Fruit fly (Drosophila melanogaster) Kc167 (cell line): Measurements from ENCODE around the gene parvin.

Source experiments
- Myc ChIP-seq: fragments of >200 bp; optimal IDR thresholded peaks from 2 replicates; lab custom pipeline; 2017; ENCODE audit warnings: missing external identifiers
- h ChIP-seq: fragments of >200 bp; optimal IDR thresholded peaks from 3 replicates; lab custom pipeline; 2018; ENCODE audit warnings: missing external identifiers
- insv ChIP-seq: fragments of >200 bp; optimal IDR thresholded peaks from 3 replicates; lab custom pipeline; 2018; ENCODE audit warnings: missing external identifiers
- psq ChIP-seq: fragments of >200 bp; optimal IDR thresholded peaks from 2 replicates; lab custom pipeline; 2017; ENCODE audit warnings: missing external identifiers
- ttk ChIP-seq: sonication (Bioruptor generic); optimal IDR thresholded peaks from 2 replicates; lab custom pipeline; 2017; ENCODE audit warnings: missing external identifiers

DNA sequence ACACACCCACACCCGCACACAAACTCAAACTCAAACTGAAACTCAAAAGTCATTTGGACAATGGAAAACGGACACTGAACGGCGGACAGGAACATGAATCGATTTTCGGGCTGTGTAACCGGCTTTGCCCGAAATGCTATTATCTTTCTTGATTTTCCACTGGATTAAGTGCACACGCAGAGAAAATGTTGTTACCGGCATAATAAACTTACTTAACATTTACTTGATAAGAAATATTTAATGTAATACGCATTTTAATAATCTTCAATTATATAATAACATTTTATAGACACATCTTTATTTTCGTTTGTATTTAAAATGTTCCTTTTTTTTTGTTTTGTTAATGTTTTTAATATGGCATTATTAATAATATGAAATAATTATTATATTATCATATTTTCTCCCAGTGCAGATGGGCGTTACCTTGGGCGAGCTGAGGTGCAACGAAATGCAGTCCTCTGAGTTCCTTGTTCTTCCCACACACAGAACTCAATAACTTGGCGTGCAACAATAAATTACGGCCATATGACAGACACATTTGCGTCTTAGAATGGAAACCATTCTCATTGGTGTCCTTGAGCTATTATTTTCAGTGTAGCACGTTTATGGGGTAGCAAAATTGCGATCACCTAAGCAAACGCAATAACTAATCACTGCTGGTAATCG, 19.1 kb downstream of the parvin start, which contains the start of gene CG12702:
- TF ChIP-seq insv (lab: Kevin White, UChicago) (no peak), h (lab: Kevin White, UChicago) (no peak), Myc (lab: Kevin White, UChicago) (no peak), ttk (lab: Kevin White, UChicago) (no peak), psq (lab: Kevin White, UChicago) (no peak)
